Worm (Caenorhabditis elegans) whole organism, mixed stage, embryonic: ENCODE results near the gene hira-1.

Experiments used
- M03D4.4 ChIP-seq: sonication (generic microtip); optimal IDR thresholded peaks from 2 replicates; lab custom pipeline; 2017; ENCODE audit warnings: mild to moderate bottlenecking, missing genetic modification characterization, missing compliant biosample characterization
- bed-3 ChIP-seq: fragments of 200-800 bp; sonication (Bioruptor generic); optimal IDR thresholded peaks from 3 replicates; lab custom pipeline; 2018; ENCODE audit warnings: mild to moderate bottlenecking, missing genetic modification characterization, moderate library complexity, missing compliant biosample characterization
- ceh-39 ChIP-seq: fragments of 150-350 bp; optimal IDR thresholded peaks from 2 replicates; lab custom pipeline; 2014; ENCODE audit warnings: missing biosample characterization, missing genetic modification characterization
- ceh-43 ChIP-seq: fragments of 200-800 bp; sonication (Bioruptor generic); optimal IDR thresholded peaks from 2 replicates; lab custom pipeline; 2018; ENCODE audit warnings: mild to moderate bottlenecking, missing genetic modification characterization, moderate library complexity, missing compliant biosample characterization
- ceh-83 ChIP-seq: fragments of 200-800 bp; sonication (Bioruptor generic); optimal IDR thresholded peaks from 2 replicates; lab custom pipeline; 2018; ENCODE audit warnings: mild to moderate bottlenecking, missing genetic modification characterization, missing compliant biosample characterization
- ces-1 ChIP-seq: fragments of 150-350 bp; optimal IDR thresholded peaks from 2 replicates; lab custom pipeline; 2014; ENCODE audit warnings: missing biosample characterization, missing genetic modification reagents, missing genetic modification characterization
- cnd-1 ChIP-seq: fragments of 200-800 bp; sonication (Bioruptor generic); optimal IDR thresholded peaks from 2 replicates; lab custom pipeline; 2018; ENCODE audit warnings: mild to moderate bottlenecking, missing genetic modification characterization, missing compliant biosample characterization
- elt-1 ChIP-seq: sonication (generic microtip); optimal IDR thresholded peaks from 2 replicates; lab custom pipeline; 2017; ENCODE audit warnings: missing genetic modification characterization, mild to moderate bottlenecking, missing compliant biosample characterization, antibody characterized with exemption, moderate library complexity, borderline replicate concordance; ENCODE audit not compliant: insufficient read depth
- elt-3 ChIP-seq: fragments of 150-350 bp; optimal IDR thresholded peaks from 2 replicates; lab custom pipeline; 2014; ENCODE audit warnings: missing biosample characterization, missing genetic modification characterization
- flh-1 ChIP-seq: fragments of 200-800 bp; sonication (Bioruptor generic); optimal IDR thresholded peaks from 2 replicates; lab custom pipeline; 2018; ENCODE audit warnings: mild to moderate bottlenecking, missing genetic modification characterization, moderate library complexity, missing compliant biosample characterization
- ham-2 ChIP-seq: fragments of 200-800 bp; sonication (Bioruptor generic); optimal IDR thresholded peaks from 2 replicates; lab custom pipeline; 2018; ENCODE audit warnings: mild to moderate bottlenecking, missing genetic modification characterization, missing compliant biosample characterization
- hlh-1 ChIP-seq: fragments of 150-350 bp; optimal IDR thresholded peaks from 2 replicates; lab custom pipeline; 2014; ENCODE audit warnings: missing biosample characterization, missing genetic modification reagents, missing genetic modification characterization
- lin-13 ChIP-seq: fragments of 150-350 bp; optimal IDR thresholded peaks from 2 replicates; lab custom pipeline; 2014; ENCODE audit warnings: missing biosample characterization, missing genetic modification characterization
- lsy-2 ChIP-seq: fragments of 150-350 bp; optimal IDR thresholded peaks from 2 replicates; lab custom pipeline; 2014; ENCODE audit warnings: missing biosample characterization, missing genetic modification characterization
- mab-5 ChIP-seq: fragments of 150-350 bp; optimal IDR thresholded peaks from 2 replicates; lab custom pipeline; 2014; ENCODE audit warnings: missing biosample characterization, missing genetic modification characterization
- mep-1 ChIP-seq: fragments of 150-350 bp; optimal IDR thresholded peaks from 2 replicates; lab custom pipeline; 2017; ENCODE audit warnings: missing biosample characterization, missing genetic modification reagents, missing genetic modification characterization, inconsistent platforms
- mls-2 ChIP-seq: sonication (generic microtip); optimal IDR thresholded peaks from 2 replicates; lab custom pipeline; 2016; ENCODE audit warnings: mild to moderate bottlenecking, missing genetic modification characterization, moderate library complexity, missing compliant biosample characterization
- nhr-12 ChIP-seq: fragments of 150-350 bp; optimal IDR thresholded peaks from 2 replicates; lab custom pipeline; 2014; ENCODE audit warnings: missing biosample characterization, missing genetic modification characterization
- nhr-2 ChIP-seq: fragments of 150-350 bp; optimal IDR thresholded peaks from 2 replicates; lab custom pipeline; 2014; ENCODE audit warnings: missing biosample characterization, missing genetic modification characterization
- nhr-237 ChIP-seq: fragments of 150-350 bp; optimal IDR thresholded peaks from 2 replicates; lab custom pipeline; 2014; ENCODE audit warnings: missing biosample characterization, missing genetic modification characterization
- nhr-28 ChIP-seq: fragments of 150-350 bp; optimal IDR thresholded peaks from 2 replicates; lab custom pipeline; 2014; ENCODE audit warnings: missing biosample characterization, missing genetic modification characterization
- pha-4 ChIP-seq: fragments of 150-350 bp; optimal IDR thresholded peaks from 2 replicates; lab custom pipeline; 2018; ENCODE audit warnings: missing biosample characterization, missing genetic modification reagents, missing genetic modification characterization
- sem-2 ChIP-seq: fragments of 200-800 bp; sonication (Bioruptor generic); optimal IDR thresholded peaks from 2 replicates; lab custom pipeline; 2018; ENCODE audit warnings: mild to moderate bottlenecking, missing genetic modification characterization, missing compliant biosample characterization
- snpc-4 ChIP-seq: fragments of 150-350 bp; optimal IDR thresholded peaks from 2 replicates; lab custom pipeline; 2014; ENCODE audit warnings: missing biosample characterization, missing genetic modification characterization
- sptf-1 ChIP-seq: sonication (generic microtip); optimal IDR thresholded peaks from 2 replicates; lab custom pipeline; 2017; ENCODE audit warnings: mild to moderate bottlenecking, missing genetic modification characterization, moderate library complexity, missing compliant biosample characterization
- tbx-8 ChIP-seq: fragments of 200-800 bp; sonication (Bioruptor generic); optimal IDR thresholded peaks from 2 replicates; lab custom pipeline; 2018; ENCODE audit warnings: mild to moderate bottlenecking, missing genetic modification characterization, moderate library complexity, missing compliant biosample characterization
- unc-120 ChIP-seq: sonication (generic microtip); optimal IDR thresholded peaks from 2 replicates; lab custom pipeline; 2017; ENCODE audit warnings: missing genetic modification characterization, missing compliant biosample characterization; ENCODE audit not compliant: poor library complexity, severe bottlenecking
- unc-39 ChIP-seq: fragments of 150-350 bp; optimal IDR thresholded peaks from 2 replicates; lab custom pipeline; 2014; ENCODE audit warnings: missing biosample characterization, missing genetic modification characterization
- unc-62 ChIP-seq: fragments of 150-350 bp; optimal IDR thresholded peaks from 2 replicates; lab custom pipeline; 2014; ENCODE audit warnings: missing biosample characterization, missing genetic modification reagents, missing genetic modification characterization
- zip-8 ChIP-seq: fragments of 150-350 bp; optimal IDR thresholded peaks from 2 replicates; lab custom pipeline; 2014; ENCODE audit warnings: missing biosample characterization, missing genetic modification characterization
- ztf-11 ChIP-seq: fragments of 150-350 bp; optimal IDR thresholded peaks from 2 replicates; lab custom pipeline; 2014; ENCODE audit warnings: missing biosample characterization, missing genetic modification characterization

hira-1 gene

ce11 chrIII:5206861-5207414, 16.0 kb downstream of the hira-1 start, which contains the start of gene morc-1:
TSS of gene morc-1 (minus strand) at chrIII:5206911.
- TF ChIP-seq sem-2 (GFP tag; lab: Kevin White, UChicago) (no peak), unc-39 (no peak), elt-1 (no peak), snpc-4 (tag; lab: Kevin White, UChicago) (no peak), nhr-28 (no peak), unc-120 (no peak), ham-2 (GFP tag; lab: Kevin White, UChicago) (no peak), pha-4 (tag; lab: Kevin White, UChicago) (no peak), ztf-11 (tag; lab: Kevin White, UChicago) (no peak), tbx-8 (GFP tag; lab: Kevin White, UChicago) (no peak), ceh-39 (tag; lab: Kevin White, UChicago) (no peak), hlh-1 (tag; lab: Kevin White, UChicago) (no peak), bed-3 (GFP tag; lab: Kevin White, UChicago) (no peak), nhr-237 (tag; lab: Kevin White, UChicago) (no peak), lsy-2 (no peak), mls-2 (tag; lab: Kevin White, UChicago) (no peak), sptf-1 (tag; lab: Kevin White, UChicago) (no peak)

- no peak for TF ChIP-seq zip-8 (tag; lab: Kevin White, UChicago)
Observed at ce11 chrIII:5208992-5209391, 18.1 kb downstream of the hira-1 start, which contains the start of gene syx-16. TSS of gene syx-16 (minus strand) at chrIII:5209109.

- TF ChIP-seq mab-5 (peak; percentile 53), snpc-4 (tag; lab: Kevin White, UChicago) (no peak), unc-62 (GFP tag; lab: Kevin White, UChicago) (peak; percentile 25), M03D4.4 (no peak), elt-3 (no peak)
Observed at ce11 chrIII:5210269-5210668, 19.3 kb downstream of the hira-1 start.

- TF ChIP-seq ham-2 (GFP tag; lab: Kevin White, UChicago) (peak; percentile 75), nhr-12 (tag; lab: Kevin White, UChicago) (peak; percentile 15), ceh-83 (GFP tag; lab: Kevin White, UChicago) (peak; percentile 88), tbx-8 (GFP tag; lab: Kevin White, UChicago) (peak; percentile 7), bed-3 (GFP tag; lab: Kevin White, UChicago) (peak; percentile 58), ceh-43 (peak; percentile 60), cnd-1 (tag; lab: Kevin White, UChicago) (peak; percentile 85), nhr-2 (tag; lab: Kevin White, UChicago) (peak; percentile 46), mep-1 (peak; percentile 0), unc-120 (peak; percentile 46), flh-1 (GFP tag; lab: Kevin White, UChicago) (peak; percentile 45), sptf-1 (tag; lab: Kevin White, UChicago) (peak; percentile 85)
Observed at ce11 chrIII:5211137-5211648, 20.3 kb downstream of the hira-1 start.

- TF ChIP-seq hlh-1 (tag; lab: Kevin White, UChicago) = no peak
- TF ChIP-seq, all 35 proteins: peak for 0
Observed at ce11 chrIII:5214162-5214561, 23.2 kb downstream of the hira-1 start.

ce11 chrIII:5215375-5215774, 24.5 kb downstream of the hira-1 start, which contains the start of gene ZC155.4:
TSS of gene ZC155.4 (minus strand) at chrIII:5215475.
- TF ChIP-seq ces-1 (GFP tag; lab: Kevin White, UChicago) = no peak
- TF ChIP-seq ceh-83 (GFP tag; lab: Kevin White, UChicago) = no peak
- no peak for TF ChIP-seq lin-13
- TF ChIP-seq mls-2 (tag; lab: Kevin White, UChicago) = no peak
- no peak for TF ChIP-seq zip-8 (tag; lab: Kevin White, UChicago)
- TF ChIP-seq pha-4 (tag; lab: Kevin White, UChicago) = no peak
- TF ChIP-seq ceh-43 = no peak
